Fruit fly (Drosophila melanogaster): Measurements from ENCODE around the gene CG42579.

dm6 chrX:20492672-20493071 is 34.8 kb upstream of the CG42579 start:
- no peak for TF ChIP-seq kay (GFP tag; ENCODE audit: borderline replicate concordance)
- TF ChIP-seq ovo (GFP tag; optimal IDR thresholded peaks at IDR 0.05) = no peak
- TF ChIP-seq CG7045 (GFP tag; optimal IDR thresholded peaks at IDR 0.05) = no peak
- TF ChIP-seq toe (GFP tag; optimal IDR thresholded peaks at IDR 0.05) = no peak
- TF ChIP-seq pad (GFP tag; optimal IDR thresholded peaks at IDR 0.05) = peak; percentile 22
- TF ChIP-seq cic (GFP tag; optimal IDR thresholded peaks at IDR 0.05) = peak; percentile 79
- TF ChIP-seq bab1 (GFP tag; optimal IDR thresholded peaks at IDR 0.05) = no peak
- no peak for TF ChIP-seq CG5204 (GFP tag; optimal IDR thresholded peaks at IDR 0.05)
- TF ChIP-seq CG14711 (tag; optimal IDR thresholded peaks at IDR 0.05) = no peak
- TF ChIP-seq CG11617 (GFP tag; optimal IDR thresholded peaks at IDR 0.05) = no peak
- TF ChIP-seq Clk (GFP tag; optimal IDR thresholded peaks at IDR 0.05) = no peak
- TF ChIP-seq Mnt (GFP tag; optimal IDR thresholded peaks at IDR 0.05) = peak; percentile 41
- peak; percentile 29 for TF ChIP-seq Crg-1 (GFP tag; optimal IDR thresholded peaks at IDR 0.05)
- TF ChIP-seq cnc (optimal IDR thresholded peaks at IDR 0.05) = no peak

Measured in whole organism, adult.